Worm (Caenorhabditis elegans) whole organism, mixed stage, embryonic: ENCODE data around the gene ugt-35.

Experiments used
- M03D4.4 ChIP-seq: sonication (generic microtip); optimal IDR thresholded peaks from 2 replicates; lab custom pipeline; 2017; ENCODE audit warnings: mild to moderate bottlenecking, missing genetic modification characterization, missing compliant biosample characterization
- bed-3 ChIP-seq: fragments of 200-800 bp; sonication (Bioruptor generic); optimal IDR thresholded peaks from 3 replicates; lab custom pipeline; 2018; ENCODE audit warnings: mild to moderate bottlenecking, missing genetic modification characterization, moderate library complexity, missing compliant biosample characterization
- blmp-1 ChIP-seq: fragments of 150-350 bp; optimal IDR thresholded peaks from 2 replicates; lab custom pipeline; 2014; ENCODE audit warnings: missing biosample characterization, missing genetic modification characterization
- ceh-43 ChIP-seq: fragments of 200-800 bp; sonication (Bioruptor generic); optimal IDR thresholded peaks from 2 replicates; lab custom pipeline; 2018; ENCODE audit warnings: mild to moderate bottlenecking, missing genetic modification characterization, moderate library complexity, missing compliant biosample characterization
- ces-1 ChIP-seq: fragments of 150-350 bp; optimal IDR thresholded peaks from 2 replicates; lab custom pipeline; 2014; ENCODE audit warnings: missing biosample characterization, missing genetic modification reagents, missing genetic modification characterization
- drap-1 ChIP-seq: fragments of 200-800 bp; sonication (Bioruptor generic); optimal IDR thresholded peaks from 3 replicates; lab custom pipeline; 2018; ENCODE audit warnings: mild to moderate bottlenecking, missing genetic modification characterization, missing compliant biosample characterization
- elt-1 ChIP-seq: sonication (generic microtip); optimal IDR thresholded peaks from 2 replicates; lab custom pipeline; 2017; ENCODE audit warnings: missing genetic modification characterization, mild to moderate bottlenecking, missing compliant biosample characterization, antibody characterized with exemption, moderate library complexity, borderline replicate concordance; ENCODE audit not compliant: insufficient read depth
- flh-1 ChIP-seq: fragments of 200-800 bp; sonication (Bioruptor generic); optimal IDR thresholded peaks from 2 replicates; lab custom pipeline; 2018; ENCODE audit warnings: mild to moderate bottlenecking, missing genetic modification characterization, moderate library complexity, missing compliant biosample characterization
- ham-2 ChIP-seq: fragments of 200-800 bp; sonication (Bioruptor generic); optimal IDR thresholded peaks from 2 replicates; lab custom pipeline; 2018; ENCODE audit warnings: mild to moderate bottlenecking, missing genetic modification characterization, missing compliant biosample characterization
- hlh-1 ChIP-seq: fragments of 150-350 bp; optimal IDR thresholded peaks from 2 replicates; lab custom pipeline; 2014; ENCODE audit warnings: missing biosample characterization, missing genetic modification reagents, missing genetic modification characterization
- lin-32 ChIP-seq: fragments of 200-800 bp; sonication (Bioruptor generic); optimal IDR thresholded peaks from 2 replicates; lab custom pipeline; 2018; ENCODE audit warnings: mild to moderate bottlenecking, missing genetic modification characterization, missing compliant biosample characterization
- lsy-2 ChIP-seq: fragments of 150-350 bp; optimal IDR thresholded peaks from 2 replicates; lab custom pipeline; 2014; ENCODE audit warnings: missing biosample characterization, missing genetic modification characterization
- mab-5 ChIP-seq: fragments of 150-350 bp; optimal IDR thresholded peaks from 2 replicates; lab custom pipeline; 2014; ENCODE audit warnings: missing biosample characterization, missing genetic modification characterization
- mep-1 ChIP-seq: fragments of 150-350 bp; optimal IDR thresholded peaks from 2 replicates; lab custom pipeline; 2017; ENCODE audit warnings: missing biosample characterization, missing genetic modification reagents, missing genetic modification characterization, inconsistent platforms
- mls-2 ChIP-seq: sonication (generic microtip); optimal IDR thresholded peaks from 2 replicates; lab custom pipeline; 2016; ENCODE audit warnings: mild to moderate bottlenecking, missing genetic modification characterization, moderate library complexity, missing compliant biosample characterization
- nhr-12 ChIP-seq: fragments of 150-350 bp; optimal IDR thresholded peaks from 2 replicates; lab custom pipeline; 2014; ENCODE audit warnings: missing biosample characterization, missing genetic modification characterization
- nhr-2 ChIP-seq: fragments of 150-350 bp; optimal IDR thresholded peaks from 2 replicates; lab custom pipeline; 2014; ENCODE audit warnings: missing biosample characterization, missing genetic modification characterization
- nhr-237 ChIP-seq: fragments of 150-350 bp; optimal IDR thresholded peaks from 2 replicates; lab custom pipeline; 2014; ENCODE audit warnings: missing biosample characterization, missing genetic modification characterization
- nhr-28 ChIP-seq: fragments of 150-350 bp; optimal IDR thresholded peaks from 2 replicates; lab custom pipeline; 2014; ENCODE audit warnings: missing biosample characterization, missing genetic modification characterization
- pha-4 ChIP-seq: fragments of 150-350 bp; optimal IDR thresholded peaks from 2 replicates; lab custom pipeline; 2018; ENCODE audit warnings: missing biosample characterization, missing genetic modification reagents, missing genetic modification characterization
- sem-2 ChIP-seq: fragments of 200-800 bp; sonication (Bioruptor generic); optimal IDR thresholded peaks from 2 replicates; lab custom pipeline; 2018; ENCODE audit warnings: mild to moderate bottlenecking, missing genetic modification characterization, missing compliant biosample characterization
- snpc-4 ChIP-seq: fragments of 150-350 bp; optimal IDR thresholded peaks from 2 replicates; lab custom pipeline; 2014; ENCODE audit warnings: missing biosample characterization, missing genetic modification characterization
- sptf-1 ChIP-seq: sonication (generic microtip); optimal IDR thresholded peaks from 2 replicates; lab custom pipeline; 2017; ENCODE audit warnings: mild to moderate bottlenecking, missing genetic modification characterization, moderate library complexity, missing compliant biosample characterization
- tbx-8 ChIP-seq: fragments of 200-800 bp; sonication (Bioruptor generic); optimal IDR thresholded peaks from 2 replicates; lab custom pipeline; 2018; ENCODE audit warnings: mild to moderate bottlenecking, missing genetic modification characterization, moderate library complexity, missing compliant biosample characterization
- unc-120 ChIP-seq: sonication (generic microtip); optimal IDR thresholded peaks from 2 replicates; lab custom pipeline; 2017; ENCODE audit warnings: missing genetic modification characterization, missing compliant biosample characterization; ENCODE audit not compliant: poor library complexity, severe bottlenecking
- unc-39 ChIP-seq: fragments of 150-350 bp; optimal IDR thresholded peaks from 2 replicates; lab custom pipeline; 2014; ENCODE audit warnings: missing biosample characterization, missing genetic modification characterization
- unc-62 ChIP-seq: fragments of 150-350 bp; optimal IDR thresholded peaks from 2 replicates; lab custom pipeline; 2014; ENCODE audit warnings: missing biosample characterization, missing genetic modification reagents, missing genetic modification characterization
- zip-8 ChIP-seq: fragments of 150-350 bp; optimal IDR thresholded peaks from 2 replicates; lab custom pipeline; 2014; ENCODE audit warnings: missing biosample characterization, missing genetic modification characterization
- ztf-11 ChIP-seq: fragments of 150-350 bp; optimal IDR thresholded peaks from 2 replicates; lab custom pipeline; 2014; ENCODE audit warnings: missing biosample characterization, missing genetic modification characterization

Gene ugt-35

DNA sequence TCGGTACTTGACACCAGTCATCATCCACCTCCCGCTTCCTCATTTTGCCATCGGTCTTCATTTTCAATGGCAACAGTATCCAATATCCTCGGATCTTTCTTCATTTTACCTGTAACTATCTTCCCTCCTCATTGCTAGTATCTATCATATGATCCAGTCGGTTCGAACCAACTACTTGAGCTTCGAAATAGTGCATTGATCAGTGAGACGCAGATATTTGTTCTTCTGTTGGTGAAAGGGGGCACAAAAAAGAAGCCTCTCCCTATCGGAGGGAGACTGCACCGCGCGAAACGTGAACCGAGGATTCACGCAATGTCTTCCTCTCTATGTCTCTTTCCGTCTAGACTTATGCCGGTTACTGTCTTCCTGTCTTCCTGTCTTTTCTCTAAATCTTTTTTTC, 37.2 kb upstream of the ugt-35 start:
- no peak for TF ChIP-seq unc-39 (tag; lab: Kevin White, UChicago)
- no peak for TF ChIP-seq nhr-2 (tag; lab: Kevin White, UChicago)
- no peak for TF ChIP-seq nhr-237 (tag; lab: Kevin White, UChicago)
- TF ChIP-seq pha-4, result no peak
- TF ChIP-seq sem-2 (GFP tag; lab: Kevin White, UChicago), result no peak
- TF ChIP-seq mab-5 (tag; lab: Kevin White, UChicago), result no peak
- TF ChIP-seq ceh-43, result no peak
- no peak for TF ChIP-seq unc-62 (GFP tag; lab: Kevin White, UChicago)
- TF ChIP-seq unc-120 (tag; lab: Kevin White, UChicago), result no peak
- no peak for TF ChIP-seq mep-1
- no peak for TF ChIP-seq mls-2 (tag; lab: Kevin White, UChicago)

DNA sequence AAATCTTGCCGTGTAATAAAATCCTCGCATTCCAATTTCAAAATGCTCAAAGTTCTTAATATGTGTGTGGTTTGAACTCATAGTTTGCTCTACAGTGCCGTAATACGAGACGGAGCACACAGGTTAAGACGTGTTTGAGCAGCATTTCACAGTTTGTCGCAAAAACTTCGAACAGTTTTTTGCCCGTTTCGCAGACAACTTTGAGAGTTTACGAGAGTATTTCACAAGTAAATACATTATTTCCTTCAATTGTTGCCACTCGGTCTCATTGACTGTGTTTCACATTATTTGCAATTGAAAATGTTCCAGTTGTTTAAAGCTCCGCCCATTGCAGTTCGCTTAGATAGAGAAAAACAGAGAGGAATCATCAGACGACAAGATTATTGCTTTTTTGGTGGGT, 33.5 kb upstream of the ugt-35 start, which contains the start of gene F29F11.20:
F29F11.20 (plus strand) TSS at position 301 of the 400 bp plus-strand sequence.
- TF ChIP-seq mls-2 (tag; lab: Kevin White, UChicago) (no peak), ham-2 (GFP tag; lab: Kevin White, UChicago) (no peak), blmp-1 (tag; lab: Kevin White, UChicago) (no peak), mab-5 (tag; lab: Kevin White, UChicago) (no peak), M03D4.4 (tag; lab: Kevin White, UChicago) (no peak), tbx-8 (GFP tag; lab: Kevin White, UChicago) (no peak), snpc-4 (tag; lab: Kevin White, UChicago) (no peak), unc-62 (GFP tag; lab: Kevin White, UChicago) (no peak), flh-1 (GFP tag; lab: Kevin White, UChicago) (no peak), mep-1 (no peak), sptf-1 (no peak), nhr-237 (tag; lab: Kevin White, UChicago) (no peak), hlh-1 (tag; lab: Kevin White, UChicago) (no peak), drap-1 (GFP tag; lab: Kevin White, UChicago) (no peak), lin-32 (GFP tag; lab: Kevin White, UChicago) (no peak)
- TF ChIP-seq, all 35 proteins: peak for 0

DNA sequence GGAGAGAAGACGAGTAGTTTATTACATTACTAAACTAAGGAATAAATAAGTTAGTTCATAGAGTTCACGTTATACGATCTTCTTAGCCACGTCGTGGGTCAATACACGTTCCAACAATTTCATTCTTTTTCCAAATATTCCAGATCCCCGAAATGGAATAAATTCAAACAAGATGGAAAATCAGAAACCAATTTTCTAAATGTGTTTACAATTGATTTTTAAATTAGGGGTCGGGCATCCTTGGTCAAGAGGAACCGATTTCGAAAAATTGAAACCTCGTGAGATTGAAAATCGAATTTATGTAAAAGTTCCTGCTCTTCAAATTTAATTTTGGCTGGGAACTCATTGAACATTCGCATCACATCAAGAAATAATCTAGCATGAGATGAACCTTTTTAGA, 30.7 kb upstream of the ugt-35 start:
- TF ChIP-seq mep-1 (no peak), ces-1 (GFP tag; lab: Kevin White, UChicago) (no peak), drap-1 (GFP tag; lab: Kevin White, UChicago) (no peak), hlh-1 (tag; lab: Kevin White, UChicago) (no peak), pha-4 (no peak), zip-8 (tag; lab: Kevin White, UChicago) (no peak), nhr-28 (tag; lab: Kevin White, UChicago) (no peak), unc-120 (tag; lab: Kevin White, UChicago) (no peak), elt-1 (tag; lab: Kevin White, UChicago) (no peak), blmp-1 (tag; lab: Kevin White, UChicago) (no peak)
- TF ChIP-seq, all 35 proteins: peak for 0

DNA sequence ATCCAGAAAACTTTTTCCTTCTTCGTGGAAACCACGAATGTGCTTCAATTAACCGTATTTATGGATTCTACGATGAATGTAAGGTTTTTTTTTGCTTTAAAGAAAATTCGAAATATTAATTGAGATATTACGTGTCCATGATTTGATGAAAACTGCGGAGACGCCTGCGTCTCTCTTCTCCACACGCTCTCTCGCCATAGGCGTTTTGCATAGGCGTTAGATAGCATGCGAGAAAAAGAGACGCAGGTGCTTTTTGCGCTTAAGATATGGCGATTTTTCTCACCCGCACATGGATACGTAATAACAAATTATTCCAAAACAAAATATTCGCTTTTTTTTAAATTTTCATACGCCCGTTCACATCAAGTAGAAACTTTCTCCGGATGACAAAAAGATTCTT, 29.4 kb upstream of the ugt-35 start:
- TF ChIP-seq zip-8 (tag; lab: Kevin White, UChicago) (no peak), mab-5 (tag; lab: Kevin White, UChicago) (no peak), lsy-2 (no peak), elt-1 (tag; lab: Kevin White, UChicago) (no peak), bed-3 (GFP tag; lab: Kevin White, UChicago) (no peak), nhr-28 (tag; lab: Kevin White, UChicago) (no peak)

DNA sequence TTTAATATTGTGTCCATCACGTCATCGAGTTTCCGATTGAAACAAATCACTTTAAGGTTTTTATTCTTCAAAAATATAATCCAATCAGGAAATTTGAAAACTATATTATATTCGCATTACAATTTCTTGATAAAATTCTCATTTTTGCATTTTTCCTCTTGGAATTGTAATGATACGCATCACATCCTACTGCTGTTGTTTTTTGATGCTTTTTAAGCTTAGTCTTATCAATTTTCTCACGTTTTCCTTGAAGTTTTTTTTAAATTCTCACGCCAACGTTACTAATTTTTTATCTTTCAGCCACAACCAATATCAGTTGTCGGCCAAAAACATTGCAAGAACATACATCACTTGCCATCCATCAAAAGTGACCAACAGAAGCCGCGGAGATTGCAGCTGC, 28.1 kb upstream of the ugt-35 start, which contains the start of gene gsp-1:
gsp-1 (plus strand) TSS at position 301 of the 400 bp plus-strand sequence.
- TF ChIP-seq sem-2 (GFP tag; lab: Kevin White, UChicago) (no peak), ztf-11 (no peak), tbx-8 (GFP tag; lab: Kevin White, UChicago) (no peak), bed-3 (GFP tag; lab: Kevin White, UChicago) (no peak), snpc-4 (tag; lab: Kevin White, UChicago) (no peak), blmp-1 (tag; lab: Kevin White, UChicago) (no peak), drap-1 (GFP tag; lab: Kevin White, UChicago) (no peak), unc-62 (GFP tag; lab: Kevin White, UChicago) (no peak), elt-1 (tag; lab: Kevin White, UChicago) (no peak), nhr-12 (tag; lab: Kevin White, UChicago) (no peak), M03D4.4 (tag; lab: Kevin White, UChicago) (no peak)
- TF ChIP-seq, all 35 proteins: peak for 0
